Worm (Caenorhabditis elegans) whole organism, young adult: Measurements from ENCODE around the gene F42A6.2.
A peak's percentile ranks its signal among the peaks of the same experiment; 100 is the strongest.

Source experiments
- B0035.1 ChIP-seq: sonication (generic microtip); optimal IDR thresholded peaks from 2 replicates; lab custom pipeline; 2016; ENCODE audit warnings: missing genetic modification characterization, mild to moderate bottlenecking, missing compliant biosample characterization, missing genotype, missing genetic modification reagents
- B0336.3 ChIP-seq: fragments of 200-800 bp; sonication (Bioruptor generic); IDR thresholded peaks from 2 replicates; pipeline ENCODE4 v1.3.6; 2022; ENCODE audit warnings: missing genetic modification characterization, missing compliant biosample characterization
- C17E4.6 ChIP-seq: fragments of 200-800 bp; sonication (Bioruptor generic); IDR thresholded peaks from 2 replicates; pipeline ENCODE4 v1.3.6; 2022; ENCODE audit warnings: missing genetic modification reagents, missing genetic modification characterization, missing compliant biosample characterization
- F39B2.1 ChIP-seq: fragments of 200-800 bp; sonication (Bioruptor generic); IDR thresholded peaks from 2 replicates; pipeline ENCODE4 v1.3.6; 2022; ENCODE audit warnings: missing genetic modification reagents, missing genetic modification characterization, missing compliant biosample characterization
- Y53G8AR.9 ChIP-seq: fragments of 200-800 bp; sonication (Bioruptor generic); conservative IDR thresholded peaks from 2 replicates; pipeline ENCODE4 v1.3.6; 2022; ENCODE audit warnings: missing genetic modification reagents, missing genetic modification characterization, missing compliant biosample characterization
- Y56A3A.18 ChIP-seq: fragments of 200-800 bp; sonication (Bioruptor generic); IDR thresholded peaks from 2 replicates; pipeline ENCODE4 v1.3.6; 2022; ENCODE audit warnings: missing genetic modification reagents, missing genetic modification characterization, missing compliant biosample characterization
- atf-7 ChIP-seq: sonication (generic microtip); optimal IDR thresholded peaks from 2 replicates; lab custom pipeline; 2017; ENCODE audit warnings: mild to moderate bottlenecking, missing genetic modification characterization, missing compliant biosample characterization
- athp-1 ChIP-seq: sonication (generic microtip); optimal IDR thresholded peaks from 2 replicates; lab custom pipeline; 2017; ENCODE audit warnings: mild to moderate bottlenecking, missing genetic modification characterization, missing compliant biosample characterization
- attf-5 ChIP-seq: fragments of 200-800 bp; sonication (Bioruptor generic); optimal IDR thresholded peaks from 2 replicates; lab custom pipeline; 2018; ENCODE audit warnings: mild to moderate bottlenecking, missing genetic modification characterization, missing compliant biosample characterization
- attf-6 ChIP-seq: fragments of 200-800 bp; sonication (Bioruptor generic); IDR thresholded peaks from 2 replicates; pipeline ENCODE4 v1.3.6; 2022; ENCODE audit warnings: missing genetic modification reagents, missing genetic modification characterization, missing compliant biosample characterization
- bed-2 ChIP-seq: fragments of 200-800 bp; sonication (Bioruptor generic); IDR thresholded peaks from 2 replicates; pipeline ENCODE4 v1.3.6; 2022; ENCODE audit warnings: missing genetic modification reagents, missing genetic modification characterization, missing compliant biosample characterization
- ccch-3 ChIP-seq: fragments of 200-800 bp; sonication (Bioruptor generic); optimal IDR thresholded peaks from 2 replicates; lab custom pipeline; 2018; ENCODE audit warnings: mild to moderate bottlenecking, missing genetic modification characterization, missing compliant biosample characterization
- cebp-1 ChIP-seq, 2 experiments: fragments of 200-800 bp in 1 of 2; sonication (Bioruptor generic) in 1 of 2; sonication (generic microtip) in 1 of 2; IDR thresholded peaks in 1 of 2; optimal IDR thresholded peaks in 1 of 2; 2 replicates each; pipeline versions ENCODE4 v1.3.6 to Lab custom; 2017 to 2022; ENCODE audit warnings: missing compliant biosample characterization in 2 of 2, missing genetic modification characterization in 2 of 2, mild to moderate bottlenecking in 1 of 2, missing genetic modification reagents in 1 of 2, moderate library complexity in 1 of 2
- cebp-2 ChIP-seq: fragments of 200-800 bp; sonication (Bioruptor generic); IDR thresholded peaks from 2 replicates; pipeline ENCODE4 v1.3.6; 2022; ENCODE audit warnings: missing genetic modification characterization, missing compliant biosample characterization
- ceh-79 ChIP-seq: sonication (generic microtip); optimal IDR thresholded peaks from 2 replicates; lab custom pipeline; 2017; ENCODE audit warnings: mild to moderate bottlenecking, missing genetic modification characterization, missing compliant biosample characterization
- chd-7 ChIP-seq: sonication (generic microtip); optimal IDR thresholded peaks from 2 replicates; lab custom pipeline; 2016; ENCODE audit warnings: mild to moderate bottlenecking, missing genetic modification characterization, moderate library complexity, missing compliant biosample characterization
- die-1 ChIP-seq: sonication (generic microtip); optimal IDR thresholded peaks from 2 replicates; lab custom pipeline; 2016; ENCODE audit warnings: missing genotype, mild to moderate bottlenecking, missing genetic modification characterization, missing compliant biosample characterization
- egl-44 ChIP-seq: fragments of 200-800 bp; sonication (Bioruptor generic); IDR thresholded peaks from 2 replicates; pipeline ENCODE4 v1.3.6; 2022; ENCODE audit warnings: missing genetic modification reagents, missing genetic modification characterization, missing compliant biosample characterization
- hrde-1 ChIP-seq: sonication (generic microtip); optimal IDR thresholded peaks from 2 replicates; lab custom pipeline; 2016; ENCODE audit warnings: missing genetic modification characterization, mild to moderate bottlenecking, missing compliant biosample characterization, moderate library complexity, missing genotype, missing genetic modification reagents, borderline replicate concordance
- hsf-1 ChIP-seq: fragments of 200-800 bp; sonication (Bioruptor generic); IDR thresholded peaks from 2 replicates; pipeline ENCODE4 v1.3.6; 2022; ENCODE audit warnings: missing genetic modification reagents, missing genetic modification characterization, missing compliant biosample characterization
- lag-1 ChIP-seq: fragments of 200-800 bp; sonication (Bioruptor generic); IDR thresholded peaks from 2 replicates; pipeline ENCODE4 v1.3.6; 2022; ENCODE audit warnings: missing genetic modification reagents, missing genetic modification characterization, missing compliant biosample characterization
- lin-26 ChIP-seq: fragments of 200-800 bp; sonication (Bioruptor generic); IDR thresholded peaks from 2 replicates; pipeline ENCODE4 v1.3.6; 2022; ENCODE audit warnings: missing genetic modification reagents, missing genetic modification characterization, missing compliant biosample characterization
- lin-35 ChIP-seq, 3 experiments: fragments of 150-350 bp in 2 of 3; sonication (generic microtip) in 1 of 3; optimal IDR thresholded peaks; 2 replicates each; lab custom pipeline; 2014 to 2018; ENCODE audit warnings: missing biosample characterization in 3 of 3, missing genetic modification characterization in 3 of 3, missing genetic modification reagents in 3 of 3
- lir-1 ChIP-seq: fragments of 200-800 bp; sonication (Bioruptor generic); conservative IDR thresholded peaks from 2 replicates; pipeline ENCODE4 v1.3.6; 2022; ENCODE audit warnings: missing genetic modification reagents, missing genetic modification characterization, missing compliant biosample characterization
- madf-10 ChIP-seq: sonication (generic microtip); optimal IDR thresholded peaks from 2 replicates; lab custom pipeline; 2016; ENCODE audit warnings: mild to moderate bottlenecking, missing genetic modification characterization, missing compliant biosample characterization
- mes-4 ChIP-seq: sonication (generic microtip); optimal IDR thresholded peaks from 2 replicates; lab custom pipeline; 2016; ENCODE audit warnings: missing genotype, missing genetic modification characterization, missing compliant biosample characterization
- nhr-27 ChIP-seq: fragments of 200-800 bp; sonication (Bioruptor generic); optimal IDR thresholded peaks from 2 replicates; lab custom pipeline; 2018; ENCODE audit warnings: mild to moderate bottlenecking, missing genetic modification characterization, moderate library complexity, missing compliant biosample characterization
- nhr-80 ChIP-seq: sonication (generic microtip); optimal IDR thresholded peaks from 2 replicates; lab custom pipeline; 2016; ENCODE audit warnings: missing genetic modification characterization, missing compliant biosample characterization
- repo-1 ChIP-seq: sonication (generic microtip); optimal IDR thresholded peaks from 2 replicates; lab custom pipeline; 2017; ENCODE audit warnings: mild to moderate bottlenecking, missing genetic modification characterization, missing compliant biosample characterization
- rpc-1 ChIP-seq, 2 experiments: fragments of 150-350 bp in 1 of 2; sonication (generic microtip) in 1 of 2; optimal IDR thresholded peaks; 2 replicates each; lab custom pipeline; 2014 to 2018; ENCODE audit warnings: missing biosample characterization in 1 of 2, missing genetic modification characterization in 1 of 2, missing genetic modification reagents in 1 of 2, missing genotype in 1 of 2
- snpc-1.1 ChIP-seq: sonication (generic microtip); optimal IDR thresholded peaks from 2 replicates; lab custom pipeline; 2017; ENCODE audit warnings: missing genetic modification characterization, mild to moderate bottlenecking, missing compliant biosample characterization, antibody characterized with exemption, moderate library complexity, missing genotype, missing genetic modification reagents; ENCODE audit not compliant: insufficient read depth
- snpc-1.3 ChIP-seq: sonication (generic microtip); optimal IDR thresholded peaks from 2 replicates; lab custom pipeline; 2017; ENCODE audit warnings: missing genetic modification characterization, mild to moderate bottlenecking, missing compliant biosample characterization, antibody characterized with exemption, moderate library complexity, missing genotype, missing genetic modification reagents; ENCODE audit not compliant: insufficient read depth
- snpc-3.4 ChIP-seq: sonication (generic microtip); optimal IDR thresholded peaks from 2 replicates; lab custom pipeline; 2017; ENCODE audit warnings: missing genetic modification characterization, mild to moderate bottlenecking, missing compliant biosample characterization, antibody characterized with exemption, moderate library complexity, missing genotype, missing genetic modification reagents
- snpc-4 ChIP-seq, 5 experiments: fragments of 150-350 bp in 1 of 5; sonication (generic microtip) in 4 of 5; optimal IDR thresholded peaks; 2 replicates each; lab custom pipeline; 2014 to 2018; ENCODE audit warnings: missing genetic modification characterization in 5 of 5, missing biosample characterization in 3 of 5, antibody characterized with exemption in 2 of 5, mild to moderate bottlenecking in 2 of 5, missing compliant biosample characterization in 2 of 5, missing genotype in 2 of 5, moderate library complexity in 2 of 5, missing genetic modification reagents in 1 of 5
- tbp1 ChIP-seq: fragments of 200-800 bp; sonication (Bioruptor generic); optimal IDR thresholded peaks from 2 replicates; lab custom pipeline; 2018; ENCODE audit warnings: mild to moderate bottlenecking, missing genetic modification characterization, missing compliant biosample characterization
- tbx-9 ChIP-seq: sonication (generic microtip); optimal IDR thresholded peaks from 2 replicates; lab custom pipeline; 2016; ENCODE audit warnings: borderline replicate concordance, missing genetic modification characterization, inconsistent platforms, missing compliant biosample characterization
- unc-130 ChIP-seq: sonication (generic microtip); optimal IDR thresholded peaks from 2 replicates; lab custom pipeline; 2016; ENCODE audit warnings: missing genetic modification reagents, missing genetic modification characterization, missing compliant biosample characterization
- xnd-1 ChIP-seq: sonication (generic microtip); optimal IDR thresholded peaks from 2 replicates; lab custom pipeline; 2016; ENCODE audit warnings: missing genotype, missing genetic modification reagents, missing genetic modification characterization, missing compliant biosample characterization
- zfh-2 ChIP-seq: fragments of 200-800 bp; sonication (Bioruptor generic); conservative IDR thresholded peaks from 2 replicates; pipeline ENCODE4 v1.3.6; 2022; ENCODE audit warnings: missing genetic modification reagents, missing genetic modification characterization, missing compliant biosample characterization
- zim-3 ChIP-seq: sonication (generic microtip); optimal IDR thresholded peaks from 2 replicates; lab custom pipeline; 2017; ENCODE audit warnings: mild to moderate bottlenecking, missing genetic modification characterization, moderate library complexity, missing compliant biosample characterization
- ztf-26 ChIP-seq: sonication (generic microtip); optimal IDR thresholded peaks from 2 replicates; lab custom pipeline; 2017; ENCODE audit warnings: missing genetic modification characterization, missing compliant biosample characterization
- ztf-28 ChIP-seq: fragments of 200-800 bp; sonication (Bioruptor generic); IDR thresholded peaks from 2 replicates; pipeline ENCODE4 v1.3.6; 2022; ENCODE audit warnings: missing genetic modification reagents, missing genetic modification characterization, missing compliant biosample characterization
- ztf-3 ChIP-seq: fragments of 200-800 bp; sonication (Bioruptor generic); optimal IDR thresholded peaks from 2 replicates; lab custom pipeline; 2018; ENCODE audit warnings: mild to moderate bottlenecking, missing genetic modification characterization, missing compliant biosample characterization

Gene F42A6.2

ce11 chrIV:3296578-3297549 lies 44.4 kb upstream of the F42A6.2 start (continued):
- peak; percentile 2 for TF ChIP-seq B0035.1 (tag; lab: Kevin White, UChicago)
- TF ChIP-seq die-1 (tag; lab: Kevin White, UChicago), result peak; percentile 41
- peak; percentile 82 for TF ChIP-seq B0336.3 (GFP tag; lab: Robert Waterston, UW)
- TF ChIP-seq chd-7 (tag; lab: Kevin White, UChicago), result peak; percentile 51
- TF ChIP-seq zfh-2 (GFP tag; lab: Robert Waterston, UW), result no peak
- peak; percentile 61; the same call in 1 of the 2 replicates for TF ChIP-seq Y53G8AR.9 (GFP tag; lab: Robert Waterston, UW)
- TF ChIP-seq cebp-2 (GFP tag; lab: Robert Waterston, UW), result no peak
- no peak for TF ChIP-seq madf-10 (tag; lab: Kevin White, UChicago)
- no peak for TF ChIP-seq lir-1 (GFP tag; lab: Robert Waterston, UW)
- TF ChIP-seq ztf-28 (GFP tag; lab: Robert Waterston, UW), result no peak
- no peak for TF ChIP-seq cebp-1 (GFP tag; IDR thresholded peaks at IDR 0.05; lab: Robert Waterston, UW)
- TF ChIP-seq cebp-1 (tag; optimal IDR thresholded peaks at IDR 0.05; lab: Kevin White, UChicago), result peak; percentile 36
- peak; percentile 44; the same call in 1 of the 2 replicates for TF ChIP-seq hsf-1 (GFP tag; lab: Robert Waterston, UW)
- TF ChIP-seq repo-1 (tag; lab: Kevin White, UChicago), result peak; percentile 37
- TF ChIP-seq mes-4, result peak; percentile 50
- peak; percentile 41 for TF ChIP-seq tbx-9 (tag; lab: Kevin White, UChicago)
- TF ChIP-seq hrde-1 (tag; lab: Kevin White, UChicago), result peak; percentile 60
- TF ChIP-seq lag-1, result no peak
- TF ChIP-seq nhr-80 (tag; lab: Kevin White, UChicago), result no peak
- no peak for TF ChIP-seq ztf-3 (GFP tag; lab: Kevin White, UChicago)
- no peak for TF ChIP-seq rpc-1 (optimal IDR thresholded peaks at IDR 0.05; lab: Kevin White, UChicago)
- no peak for TF ChIP-seq rpc-1 (tag; optimal IDR thresholded peaks at IDR 0.05; lab: Kevin White, UChicago)
- TF ChIP-seq nhr-27 (tag; lab: Kevin White, UChicago), result peak; percentile 69
- 0 out of 2 replicates have a peak, but pooled peaks have one; percentile 33 for TF ChIP-seq Y56A3A.18 (GFP tag; lab: Robert Waterston, UW)
- peak; percentile 46 for TF ChIP-seq xnd-1 (tag; lab: Kevin White, UChicago)
- peak; percentile 78 for TF ChIP-seq athp-1 (tag; lab: Kevin White, UChicago)
- peak; percentile 45 for TF ChIP-seq zim-3 (tag; lab: Kevin White, UChicago)
- peak; percentile 62 for TF ChIP-seq ceh-79 (tag; lab: Kevin White, UChicago)
- no peak for TF ChIP-seq ccch-3
- no peak for TF ChIP-seq snpc-4 (GFP tag; optimal IDR thresholded peaks at IDR 0.05; lab: Kevin White, UChicago)
- TF ChIP-seq snpc-4 (tag; optimal IDR thresholded peaks at IDR 0.05; lab: Kevin White, UChicago), result peak in 2 of 4 experiments; percentile 25 to 31
- TF ChIP-seq attf-6 (GFP tag; lab: Robert Waterston, UW), result 0 out of 2 replicates have a peak, but pooled peaks have one; percentile 52
- peak; percentile 22 for TF ChIP-seq attf-5
- TF ChIP-seq unc-130, result peak; percentile 11
- peak; percentile 4 for TF ChIP-seq snpc-3.4 (tag; lab: Kevin White, UChicago)
- peak in 2 of 3 experiments; percentile 24 to 31 for TF ChIP-seq lin-35 (GFP tag; optimal IDR thresholded peaks at IDR 0.05; lab: Kevin White, UChicago)
- peak; percentile 59; the same call in 1 of the 2 replicates for TF ChIP-seq lin-26 (GFP tag; lab: Robert Waterston, UW)
- TF ChIP-seq snpc-1.1, result no peak
- TF ChIP-seq snpc-1.3 (tag; lab: Kevin White, UChicago), result peak; percentile 40
- peak; percentile 22; the same call in 1 of the 2 replicates for TF ChIP-seq F39B2.1 (GFP tag; lab: Robert Waterston, UW)
- TF ChIP-seq egl-44, result no peak
- peak; percentile 34 for TF ChIP-seq tbp1
- peak; percentile 39 for TF ChIP-seq atf-7 (tag; lab: Kevin White, UChicago)
- TF ChIP-seq C17E4.6 (GFP tag; lab: Robert Waterston, UW), result no peak
- no peak for TF ChIP-seq ztf-26 (tag; lab: Kevin White, UChicago)
- no peak for TF ChIP-seq bed-2 (GFP tag; lab: Robert Waterston, UW)
